Fruit fly (Drosophila melanogaster) whole organism, embryonic: Measurements from ENCODE around the gene FucTD.

ENCODE experiments used
- Atf3 ChIP-seq: fragments of 200-800 bp; sonication (Bioruptor generic); optimal IDR thresholded peaks from 3 replicates; lab custom pipeline; 2016; ENCODE audit warnings: missing biosample characterization, missing genetic modification characterization
- CG1024 ChIP-seq: fragments of 200-800 bp; sonication (Bioruptor generic); IDR thresholded peaks from 2 replicates; pipeline ENCODE4 v1.3.6; 2022; ENCODE audit warnings: missing biosample characterization, missing genetic modification characterization
- CG10267 ChIP-seq: fragments of 200-800 bp; sonication (Bioruptor generic); optimal IDR thresholded peaks from 2 replicates; lab custom pipeline; 2018; ENCODE audit warnings: missing biosample characterization, mild to moderate bottlenecking, missing genetic modification characterization, moderate library complexity
- CG10366 ChIP-seq: fragments of 200-800 bp; sonication (Bioruptor generic); IDR thresholded peaks from 2 replicates; pipeline ENCODE4 v1.3.6; 2022; ENCODE audit warnings: missing biosample characterization, missing genetic modification characterization
- CG12104 ChIP-seq: fragments of 200-800 bp; sonication (Bioruptor generic); optimal IDR thresholded peaks from 3 replicates; lab custom pipeline; 2016; ENCODE audit warnings: missing biosample characterization, missing genetic modification characterization
- CG13296 ChIP-seq: fragments of 200-800 bp; sonication (Bioruptor generic); optimal IDR thresholded peaks from 3 replicates; lab custom pipeline; 2018; ENCODE audit warnings: missing biosample characterization, mild to moderate bottlenecking, missing genetic modification characterization
- CG14710 ChIP-seq: fragments of 200-800 bp; sonication (Bioruptor generic); optimal IDR thresholded peaks from 3 replicates; lab custom pipeline; 2019; ENCODE audit warnings: missing biosample characterization, mild to moderate bottlenecking, missing genetic modification characterization, moderate library complexity
- CG15601 ChIP-seq: fragments of 200-800 bp; sonication (Bioruptor generic); optimal IDR thresholded peaks from 3 replicates; lab custom pipeline; 2019; ENCODE audit warnings: missing biosample characterization, mild to moderate bottlenecking, missing genetic modification characterization, moderate library complexity
- CG17612 ChIP-seq: fragments of 200-800 bp; sonication (Bioruptor generic); IDR thresholded peaks from 2 replicates; pipeline ENCODE4 v1.3.6; 2022; ENCODE audit warnings: missing biosample characterization, missing genetic modification characterization
- CG1832 ChIP-seq: fragments of 200-800 bp; sonication (Bioruptor generic); optimal IDR thresholded peaks from 2 replicates; lab custom pipeline; 2017; ENCODE audit warnings: missing biosample characterization, mild to moderate bottlenecking, missing genetic modification characterization, inconsistent platforms
- CG18619 ChIP-seq: fragments of 200-800 bp; sonication (Bioruptor generic); optimal IDR thresholded peaks from 3 replicates; lab custom pipeline; 2017; ENCODE audit warnings: missing biosample characterization, mild to moderate bottlenecking, missing genetic modification characterization
- CG2678 ChIP-seq: fragments of 200-800 bp; sonication (Bioruptor generic); optimal IDR thresholded peaks from 3 replicates; lab custom pipeline; 2019; ENCODE audit warnings: missing biosample characterization, mild to moderate bottlenecking, missing genetic modification characterization, moderate library complexity
- CG31441 ChIP-seq: fragments of 200-800 bp; sonication (Bioruptor generic); IDR thresholded peaks from 2 replicates; pipeline ENCODE4 v1.3.6; 2022; ENCODE audit warnings: missing biosample characterization, missing genetic modification characterization
- CG32532 ChIP-seq: fragments of 200-800 bp; sonication (Bioruptor generic); IDR thresholded peaks from 2 replicates; pipeline ENCODE4 v1.3.6; 2022; ENCODE audit warnings: missing biosample characterization, missing genetic modification characterization
- CG33213 ChIP-seq: fragments of 200-800 bp; sonication (Bioruptor generic); optimal IDR thresholded peaks from 3 replicates; lab custom pipeline; 2016; ENCODE audit warnings: missing biosample characterization, missing genetic modification characterization
- CG3407 ChIP-seq: fragments of 200-800 bp; sonication (Bioruptor generic); optimal IDR thresholded peaks from 2 replicates; lab custom pipeline; 2018; ENCODE audit warnings: missing biosample characterization, mild to moderate bottlenecking, missing genetic modification characterization
- CG4707 ChIP-seq: fragments of 200-800 bp; sonication (Bioruptor generic); optimal IDR thresholded peaks from 2 replicates; lab custom pipeline; 2018; ENCODE audit warnings: missing biosample characterization, mild to moderate bottlenecking, missing genetic modification characterization, moderate library complexity
- CG6689 ChIP-seq: fragments of 200-800 bp; sonication (Bioruptor generic); IDR thresholded peaks from 2 replicates; pipeline ENCODE4 v1.3.6; 2022; ENCODE audit warnings: missing biosample characterization, missing genetic modification characterization
- CG8089 ChIP-seq: fragments of 200-800 bp; sonication (Bioruptor generic); optimal IDR thresholded peaks from 3 replicates; lab custom pipeline; 2016; ENCODE audit warnings: missing biosample characterization, missing genetic modification characterization
- Chrac-16 ChIP-seq: fragments of 200-800 bp; sonication (Bioruptor generic); optimal IDR thresholded peaks from 3 replicates; lab custom pipeline; 2016; ENCODE audit warnings: missing biosample characterization, missing genetic modification characterization
- CrebB ChIP-seq: fragments of 200-800 bp; sonication (Bioruptor generic); optimal IDR thresholded peaks from 3 replicates; lab custom pipeline; 2018; ENCODE audit warnings: missing biosample characterization, mild to moderate bottlenecking, missing genetic modification characterization
- D ChIP-seq, 2 experiments: fragments of 200-800 bp in 1 of 2; fragments of >200 bp in 1 of 2; sonication (Bioruptor generic) in 1 of 2; optimal IDR thresholded peaks; 2 replicates in 1 of 2; 3 replicates in 1 of 2; lab custom pipeline; 2017; ENCODE audit warnings: mild to moderate bottlenecking in 1 of 2, missing biosample characterization in 1 of 2, missing genetic modification characterization in 1 of 2, missing genetic modification reagents in 1 of 2
- Fer3 ChIP-seq: fragments of 200-800 bp; sonication (Bioruptor generic); optimal IDR thresholded peaks from 2 replicates; lab custom pipeline; 2018; ENCODE audit warnings: missing biosample characterization, mild to moderate bottlenecking, missing genetic modification characterization, moderate library complexity
- HLH3B ChIP-seq: fragments of 200-800 bp; sonication (Bioruptor generic); IDR thresholded peaks from 2 replicates; pipeline ENCODE4 v1.3.6; 2022; ENCODE audit warnings: missing biosample characterization, missing genetic modification characterization
- Hr3 ChIP-seq: fragments of 200-800 bp; sonication (Bioruptor generic); optimal IDR thresholded peaks from 3 replicates; lab custom pipeline; 2016; ENCODE audit warnings: missing biosample characterization, missing genetic modification characterization
- Hr51 ChIP-seq, 2 experiments: fragments of 200-800 bp; sonication (Bioruptor generic); optimal IDR thresholded peaks; 2 replicates in 1 of 2; 3 replicates in 1 of 2; lab custom pipeline; 2016 to 2018; ENCODE audit warnings: missing biosample characterization in 2 of 2, missing genetic modification characterization in 2 of 2, mild to moderate bottlenecking in 1 of 2, moderate library complexity in 1 of 2
- Hsf ChIP-seq: fragments of 200-800 bp; sonication (Bioruptor generic); optimal IDR thresholded peaks from 3 replicates; lab custom pipeline; 2016; ENCODE audit warnings: missing biosample characterization, missing genetic modification characterization
- MBD-R2 ChIP-seq: fragments of 200-800 bp; sonication (Bioruptor generic); IDR thresholded peaks from 2 replicates; pipeline ENCODE4 v1.3.6; 2022; ENCODE audit warnings: missing biosample characterization, missing genetic modification characterization
- Mes4 ChIP-seq: fragments of 200-800 bp; sonication (Bioruptor generic); optimal IDR thresholded peaks from 2 replicates; lab custom pipeline; 2016; ENCODE audit warnings: missing biosample characterization, missing genetic modification characterization
- NC2α ChIP-seq: fragments of 200-800 bp; sonication (Bioruptor generic); optimal IDR thresholded peaks from 2 replicates; lab custom pipeline; 2016; ENCODE audit warnings: missing biosample characterization, missing genetic modification characterization
- Nf-YC ChIP-seq: fragments of 200-800 bp; optimal IDR thresholded peaks from 3 replicates; lab custom pipeline; 2019; ENCODE audit warnings: missing biosample characterization, mild to moderate bottlenecking, missing genetic modification characterization, moderate library complexity
- Rfx ChIP-seq: fragments of 200-800 bp; sonication (Bioruptor generic); IDR thresholded peaks from 2 replicates; pipeline ENCODE4 v1.3.6; 2022; ENCODE audit warnings: missing biosample characterization, missing genetic modification characterization
- ara ChIP-seq: fragments of 200-800 bp; sonication (Bioruptor generic); IDR thresholded peaks from 2 replicates; pipeline ENCODE4 v1.3.6; 2022; ENCODE audit warnings: missing biosample characterization, missing genetic modification characterization
- caup ChIP-seq: fragments of 200-800 bp; sonication (Bioruptor generic); optimal IDR thresholded peaks from 3 replicates; lab custom pipeline; 2017; ENCODE audit warnings: missing biosample characterization, mild to moderate bottlenecking, missing genetic modification characterization, moderate library complexity; ENCODE audit not compliant: severe bottlenecking
- chn ChIP-seq: fragments of 200-800 bp; sonication (Bioruptor generic); optimal IDR thresholded peaks from 2 replicates; lab custom pipeline; 2016; ENCODE audit warnings: missing biosample characterization, missing genetic modification characterization
- dysf ChIP-seq: fragments of 200-800 bp; sonication (Bioruptor generic); IDR thresholded peaks from 3 replicates; pipeline ENCODE4 v1.3.6; 2022; ENCODE audit warnings: missing biosample characterization, missing genetic modification characterization
- emc ChIP-seq: fragments of 200-800 bp; sonication (Bioruptor generic); optimal IDR thresholded peaks from 2 replicates; lab custom pipeline; 2016; ENCODE audit warnings: missing biosample characterization, missing genetic modification characterization
- ems ChIP-seq: fragments of 200-800 bp; sonication (Bioruptor generic); optimal IDR thresholded peaks from 3 replicates; lab custom pipeline; 2016; ENCODE audit warnings: missing biosample characterization, missing genetic modification characterization
- gcm ChIP-seq: fragments of 200-800 bp; sonication (Bioruptor generic); optimal IDR thresholded peaks from 2 replicates; lab custom pipeline; 2019; ENCODE audit warnings: missing biosample characterization, mild to moderate bottlenecking, missing genetic modification characterization, moderate library complexity
- gcm2 ChIP-seq: fragments of 200-800 bp; sonication (Bioruptor generic); optimal IDR thresholded peaks from 2 replicates; lab custom pipeline; 2016; ENCODE audit warnings: missing biosample characterization, missing genetic modification characterization
- gsb ChIP-seq: fragments of 200-800 bp; sonication (Bioruptor generic); IDR thresholded peaks from 2 replicates; pipeline ENCODE4 v1.3.6; 2022; ENCODE audit warnings: missing biosample characterization, missing genetic modification characterization
- ham ChIP-seq: fragments of 200-800 bp; sonication (Bioruptor generic); IDR thresholded peaks from 2 replicates; pipeline ENCODE4 v1.3.6; 2022; ENCODE audit warnings: missing biosample characterization, missing genetic modification characterization
- mld ChIP-seq: fragments of 200-800 bp; sonication (Bioruptor generic); IDR thresholded peaks from 3 replicates; pipeline ENCODE4 v1.3.6; 2022; ENCODE audit warnings: missing biosample characterization, missing genetic modification characterization; ENCODE audit not compliant: partially characterized antibody
- psq ChIP-seq: fragments of 200-800 bp; sonication (Bioruptor generic); optimal IDR thresholded peaks from 2 replicates; lab custom pipeline; 2017; ENCODE audit warnings: missing biosample characterization, missing genetic modification characterization
- ro ChIP-seq: fragments of 200-800 bp; sonication (Bioruptor generic); IDR thresholded peaks from 2 replicates; pipeline ENCODE4 v1.3.6; 2022; ENCODE audit warnings: missing biosample characterization, missing genetic modification characterization
- scrt ChIP-seq: fragments of 200-800 bp; sonication (Bioruptor generic); optimal IDR thresholded peaks from 2 replicates; lab custom pipeline; 2018; ENCODE audit warnings: missing biosample characterization, mild to moderate bottlenecking, missing genetic modification characterization, moderate library complexity
- sd ChIP-seq: fragments of 200-800 bp; sonication (Bioruptor generic); optimal IDR thresholded peaks from 3 replicates; lab custom pipeline; 2018; ENCODE audit warnings: missing biosample characterization, mild to moderate bottlenecking, missing genetic modification characterization, moderate library complexity
- tgo ChIP-seq: fragments of 200-800 bp; sonication (Bioruptor generic); IDR thresholded peaks from 3 replicates; pipeline ENCODE4 v1.3.6; 2022; ENCODE audit warnings: missing biosample characterization, missing genetic modification characterization
- trh ChIP-seq: fragments of 200-800 bp; sonication (Bioruptor generic); optimal IDR thresholded peaks from 2 replicates; lab custom pipeline; 2016; ENCODE audit warnings: missing biosample characterization, missing genetic modification characterization

Gene FucTD

dm6 chr3L:1378862-1379543 lies 37.0 kb upstream of the FucTD start (continued):
- peak; percentile 74 for TF ChIP-seq CG6689 (GFP tag; lab: Robert Waterston, UW)
- peak; percentile 59 for TF ChIP-seq gcm (GFP tag; lab: Kevin White, UChicago)
- no peak for TF ChIP-seq ems (GFP tag; lab: Kevin White, UChicago)
- TF ChIP-seq ham, result no peak
- peak; percentile 14 for TF ChIP-seq D (optimal IDR thresholded peaks at IDR 0.05; lab: Kevin White, UChicago)
- TF ChIP-seq D (GFP tag; optimal IDR thresholded peaks at IDR 0.05; lab: Kevin White, UChicago), result peak; percentile 68
- no peak for TF ChIP-seq Nf-YC (tag; lab: Kevin White, UChicago)
- peak; percentile 45 for TF ChIP-seq CrebB (tag; lab: Kevin White, UChicago)
- no peak for TF ChIP-seq sd (tag; lab: Kevin White, UChicago)
- TF ChIP-seq emc (GFP tag; lab: Kevin White, UChicago), result no peak
- TF ChIP-seq CG33213 (GFP tag; lab: Kevin White, UChicago), result no peak
- TF ChIP-seq CG17612 (GFP tag; lab: Robert Waterston, UW), result no peak
- TF ChIP-seq CG4707 (GFP tag; lab: Kevin White, UChicago), result peak; percentile 13
- TF ChIP-seq CG1832 (GFP tag; lab: Kevin White, UChicago), result no peak
- TF ChIP-seq caup (GFP tag; lab: Kevin White, UChicago), result peak; percentile 21
- TF ChIP-seq Fer3, result peak; percentile 51
- peak; percentile 51; the same call in 1 of the 2 replicates for TF ChIP-seq ro (GFP tag; lab: Robert Waterston, UW)
- TF ChIP-seq tgo (GFP tag; lab: Robert Waterston, UW), result peak; percentile 65; the same call in 2 of the 3 replicates
- peak; percentile 34 for TF ChIP-seq Hsf (GFP tag; lab: Kevin White, UChicago)
- TF ChIP-seq mld (GFP tag; lab: Robert Waterston, UW), result no peak
- peak; percentile 54 for TF ChIP-seq CG31441 (GFP tag; lab: Robert Waterston, UW)
- TF ChIP-seq Mes4 (GFP tag; lab: Kevin White, UChicago), result no peak
- peak; percentile 64 for TF ChIP-seq CG14710 (tag; lab: Kevin White, UChicago)
- TF ChIP-seq CG32532 (GFP tag; lab: Robert Waterston, UW), result peak; percentile 40
- TF ChIP-seq HLH3B, result peak; percentile 53
- TF ChIP-seq CG18619, result peak; percentile 40
- peak; percentile 50 for TF ChIP-seq Chrac-16 (GFP tag; lab: Kevin White, UChicago)
- TF ChIP-seq CG12104, result no peak
- TF ChIP-seq Atf3 (GFP tag; lab: Kevin White, UChicago), result peak; percentile 18
- TF ChIP-seq CG2678 (tag; lab: Kevin White, UChicago), result peak; percentile 72
- TF ChIP-seq trh (GFP tag; lab: Kevin White, UChicago), result no peak
- no peak for TF ChIP-seq gsb (GFP tag; lab: Robert Waterston, UW)
- peak; percentile 11 for TF ChIP-seq CG8089 (GFP tag; lab: Kevin White, UChicago)
- 0 out of 2 replicates have a peak, but pooled peaks have one; percentile 9 for TF ChIP-seq Rfx
- TF ChIP-seq Hr51 (GFP tag; optimal IDR thresholded peaks at IDR 0.05; lab: Kevin White, UChicago), result peak in 1 of 2 experiments; percentile 56
- TF ChIP-seq CG10366 (GFP tag; lab: Robert Waterston, UW), result peak; percentile 59
- TF ChIP-seq NC2α (GFP tag; lab: Kevin White, UChicago), result no peak
- TF ChIP-seq Hr3 (GFP tag; lab: Kevin White, UChicago), result peak; percentile 31
- TF ChIP-seq CG1024, result peak; percentile 52; the same call in 1 of the 2 replicates
- peak; percentile 24 for TF ChIP-seq chn (GFP tag; lab: Kevin White, UChicago)
- TF ChIP-seq CG3407 (GFP tag; lab: Kevin White, UChicago), result peak; percentile 51
- peak; percentile 76 for TF ChIP-seq CG10267 (tag; lab: Kevin White, UChicago)
- TF ChIP-seq scrt (GFP tag; lab: Kevin White, UChicago), result peak; percentile 3
- 0 out of 2 replicates have a peak, but pooled peaks have one; percentile 14 for TF ChIP-seq MBD-R2 (GFP tag; lab: Robert Waterston, UW)
- TF ChIP-seq ara (GFP tag; lab: Robert Waterston, UW), result peak; percentile 87
- TF ChIP-seq psq (GFP tag; lab: Kevin White, UChicago), result no peak
- TF ChIP-seq CG15601 (tag; lab: Kevin White, UChicago), result peak; percentile 39
- no peak for TF ChIP-seq gcm2 (GFP tag; lab: Kevin White, UChicago)
- no peak for TF ChIP-seq CG13296 (GFP tag; lab: Kevin White, UChicago)
- peak; percentile 67 for TF ChIP-seq dysf (GFP tag; lab: Robert Waterston, UW)
